Worm (Caenorhabditis elegans) whole organism, L2 larva: Measurements from ENCODE around the gene chil-18.

Experiments
- C34F6.9 ChIP-seq: fragments of 150-350 bp; optimal IDR thresholded peaks from 2 replicates; lab custom pipeline; 2014; ENCODE audit warnings: missing biosample characterization, missing genetic modification characterization
- F13H6.1 ChIP-seq: sonication (generic microtip); optimal IDR thresholded peaks from 2 replicates; lab custom pipeline; 2016; ENCODE audit warnings: missing genetic modification characterization, missing compliant biosample characterization
- ZK546.5 ChIP-seq: sonication (generic microtip); optimal IDR thresholded peaks from 2 replicates; lab custom pipeline; 2017; ENCODE audit warnings: missing biosample characterization, missing genetic modification characterization
- alr-1 ChIP-seq: fragments of 150-350 bp; optimal IDR thresholded peaks from 2 replicates; lab custom pipeline; 2014; ENCODE audit warnings: missing biosample characterization, missing genetic modification characterization
- blmp-1 ChIP-seq: sonication (generic microtip); optimal IDR thresholded peaks from 2 replicates; lab custom pipeline; 2017; ENCODE audit warnings: missing genetic modification characterization, mild to moderate bottlenecking, missing compliant biosample characterization, antibody characterized with exemption, moderate library complexity; ENCODE audit not compliant: insufficient read depth
- ceh-16 ChIP-seq: fragments of 150-350 bp; optimal IDR thresholded peaks from 2 replicates; lab custom pipeline; 2014; ENCODE audit warnings: missing biosample characterization, missing genetic modification characterization
- ceh-82 ChIP-seq: fragments of 150-350 bp; optimal IDR thresholded peaks from 2 replicates; lab custom pipeline; 2014; ENCODE audit warnings: missing biosample characterization, missing genetic modification characterization
- crh-2 ChIP-seq: sonication (generic microtip); optimal IDR thresholded peaks from 2 replicates; lab custom pipeline; 2017; ENCODE audit warnings: missing biosample characterization, missing genetic modification characterization
- egl-27 ChIP-seq: sonication (generic microtip); optimal IDR thresholded peaks from 3 replicates; lab custom pipeline; 2017; ENCODE audit warnings: missing biosample characterization, missing genetic modification reagents, missing genetic modification characterization
- elt-1 ChIP-seq: fragments of 150-350 bp; optimal IDR thresholded peaks from 2 replicates; lab custom pipeline; 2014; ENCODE audit warnings: missing biosample characterization, missing genetic modification characterization
- gmeb-1 ChIP-seq: fragments of 150-350 bp; optimal IDR thresholded peaks from 2 replicates; lab custom pipeline; 2014; ENCODE audit warnings: missing biosample characterization, missing genetic modification characterization
- lin-11 ChIP-seq: fragments of 150-350 bp; sonication (generic microtip); optimal IDR thresholded peaks from 2 replicates; lab custom pipeline; 2014; ENCODE audit warnings: missing biosample characterization, missing genetic modification characterization, inconsistent platforms, mixed read lengths
- lin-13 ChIP-seq: fragments of 150-350 bp; optimal IDR thresholded peaks from 2 replicates; lab custom pipeline; 2014; ENCODE audit warnings: missing biosample characterization, missing genetic modification reagents, missing genetic modification characterization
- lsy-2 ChIP-seq, 2 experiments: fragments of 150-350 bp in 1 of 2; sonication (generic microtip) in 1 of 2; optimal IDR thresholded peaks; 2 replicates each; lab custom pipeline; 2014 to 2017; ENCODE audit warnings: missing biosample characterization in 2 of 2, missing genetic modification characterization in 2 of 2
- mbf-1 ChIP-seq: sonication (generic microtip); optimal IDR thresholded peaks from 2 replicates; lab custom pipeline; 2017; ENCODE audit warnings: missing biosample characterization, missing genetic modification characterization
- nhr-10 ChIP-seq: sonication (generic microtip); optimal IDR thresholded peaks from 2 replicates; lab custom pipeline; 2017; ENCODE audit warnings: missing biosample characterization, missing genetic modification characterization
- nhr-11 ChIP-seq: fragments of 150-350 bp; optimal IDR thresholded peaks from 2 replicates; lab custom pipeline; 2014; ENCODE audit warnings: missing biosample characterization, missing genetic modification characterization
- nhr-12 ChIP-seq: fragments of 150-350 bp; optimal IDR thresholded peaks from 2 replicates; lab custom pipeline; 2014; ENCODE audit warnings: missing biosample characterization, missing genetic modification characterization
- nhr-21 ChIP-seq: fragments of 150-350 bp; optimal IDR thresholded peaks from 2 replicates; lab custom pipeline; 2014; ENCODE audit warnings: missing biosample characterization, missing genetic modification characterization
- nhr-23 ChIP-seq: fragments of 150-350 bp; optimal IDR thresholded peaks from 2 replicates; lab custom pipeline; 2014; ENCODE audit warnings: missing biosample characterization, missing genetic modification reagents, missing genetic modification characterization
- nhr-25 ChIP-seq: fragments of 150-350 bp; sonication (generic microtip); optimal IDR thresholded peaks from 3 replicates; lab custom pipeline; 2014; ENCODE audit warnings: missing biosample characterization, missing genetic modification characterization
- nhr-6 ChIP-seq: fragments of 150-350 bp; optimal IDR thresholded peaks from 2 replicates; lab custom pipeline; 2014; ENCODE audit warnings: missing biosample characterization, missing genetic modification characterization
- nhr-77 ChIP-seq: fragments of 150-350 bp; optimal IDR thresholded peaks from 2 replicates; lab custom pipeline; 2014; ENCODE audit warnings: missing biosample characterization, missing genetic modification characterization
- peb-1 ChIP-seq: fragments of 150-350 bp; optimal IDR thresholded peaks from 2 replicates; lab custom pipeline; 2014; ENCODE audit warnings: missing biosample characterization, missing genetic modification characterization
- sem-4 ChIP-seq: fragments of 150-350 bp; optimal IDR thresholded peaks from 2 replicates; lab custom pipeline; 2014; ENCODE audit warnings: missing biosample characterization, missing genetic modification reagents, missing genetic modification characterization
- skn-1 ChIP-seq: sonication (generic microtip); optimal IDR thresholded peaks from 2 replicates; lab custom pipeline; 2017; ENCODE audit warnings: missing biosample characterization, missing genetic modification characterization
- sma-3 ChIP-seq: sonication (generic microtip); optimal IDR thresholded peaks from 2 replicates; lab custom pipeline; 2016; ENCODE audit warnings: missing genetic modification reagents, missing genetic modification characterization, missing compliant biosample characterization
- unc-55 ChIP-seq: fragments of 150-350 bp; sonication (generic microtip); optimal IDR thresholded peaks from 3 replicates; lab custom pipeline; 2014; ENCODE audit warnings: missing biosample characterization, missing genetic modification reagents, missing genetic modification characterization
- ztf-11 ChIP-seq: sonication (generic microtip); optimal IDR thresholded peaks from 2 replicates; lab custom pipeline; 2017; ENCODE audit warnings: missing biosample characterization, missing genetic modification characterization
- ztf-4 ChIP-seq: fragments of 150-350 bp; optimal IDR thresholded peaks from 2 replicates; lab custom pipeline; 2014; ENCODE audit warnings: missing biosample characterization, missing genetic modification characterization

chil-18 gene

DNA sequence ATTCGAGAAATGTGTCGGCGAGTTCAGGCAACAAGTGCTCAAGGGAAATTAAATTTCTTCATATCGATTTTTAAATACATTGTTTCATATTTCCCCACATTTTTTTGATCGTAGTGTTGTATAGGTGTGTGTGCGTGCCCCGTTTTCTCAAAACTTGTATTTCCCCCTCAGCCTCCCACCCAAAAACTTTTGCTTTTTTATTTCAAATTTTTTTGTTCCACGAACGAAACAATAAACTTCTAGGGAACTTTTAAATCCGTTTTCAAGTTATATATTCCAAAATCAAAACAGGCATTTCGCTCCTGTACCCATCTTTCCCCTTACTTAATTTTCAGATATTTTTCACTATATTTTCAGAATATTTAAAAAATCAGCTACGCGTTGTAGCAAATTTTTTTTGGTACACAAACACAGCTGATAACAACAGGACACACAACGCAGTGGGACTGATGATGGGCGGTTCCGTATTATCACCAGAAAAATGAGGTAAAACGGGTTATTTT lies 29.9 kb upstream of the chil-18 start, which contains the start of the genes M176.4 and M176.16:
M176.4 (plus strand) TSS at position 301 of the 503 bp plus-strand sequence.
M176.16 (plus strand) TSS at position 453 of the 503 bp plus-strand sequence.
- no peak for TF ChIP-seq unc-55 (GFP tag; lab: Kevin White, UChicago)
- no peak for TF ChIP-seq mbf-1 (tag; lab: Kevin White, UChicago)
- TF ChIP-seq blmp-1, result no peak
- TF ChIP-seq lsy-2 (tag; optimal IDR thresholded peaks at IDR 0.05; lab: Kevin White, UChicago), result no peak
- no peak for TF ChIP-seq lin-13 (GFP tag; lab: Kevin White, UChicago)
- TF ChIP-seq egl-27, result no peak
- TF ChIP-seq sem-4, result no peak
- TF ChIP-seq nhr-10 (tag; lab: Kevin White, UChicago), result no peak

DNA sequence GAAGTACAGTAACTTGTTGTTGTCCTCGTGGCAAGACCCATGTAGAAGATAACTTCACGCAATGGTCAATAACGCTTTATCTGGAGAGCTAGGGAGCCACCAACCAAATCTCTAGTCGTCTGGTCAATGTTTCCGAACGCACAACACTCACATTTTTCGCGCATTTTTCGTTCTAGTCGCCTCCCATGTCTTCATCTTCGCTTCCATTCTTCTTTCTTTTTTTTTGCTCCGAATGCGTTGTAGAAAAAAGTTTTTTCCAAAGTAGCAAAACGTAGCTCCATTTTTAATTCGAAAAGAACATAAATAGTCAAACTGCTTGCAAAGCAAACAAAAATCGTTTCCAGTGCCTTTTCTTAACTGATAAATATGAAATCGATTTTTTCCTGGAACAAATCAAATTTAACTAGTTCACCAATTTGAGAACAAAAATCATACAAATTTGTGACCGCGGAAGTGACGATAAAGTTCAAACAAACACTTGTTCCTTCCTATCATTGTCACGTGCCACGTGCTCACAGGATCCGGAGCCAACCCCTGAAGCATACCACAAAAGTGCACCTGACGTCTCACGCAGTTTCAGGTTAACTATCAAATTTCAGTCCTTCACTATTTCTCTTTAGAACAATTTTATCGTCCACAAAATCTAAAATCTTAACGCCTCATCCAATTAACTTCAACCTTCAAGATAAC lies 29.1 kb upstream of the chil-18 start:
- no peak for TF ChIP-seq ZK546.5 (tag; lab: Kevin White, UChicago)
- no peak for TF ChIP-seq unc-55 (GFP tag; lab: Kevin White, UChicago)
- TF ChIP-seq lsy-2 (tag; optimal IDR thresholded peaks at IDR 0.05; lab: Kevin White, UChicago), result no peak
- no peak for TF ChIP-seq nhr-12 (tag; lab: Kevin White, UChicago)
- TF ChIP-seq F13H6.1 (tag; lab: Kevin White, UChicago), result no peak
- TF ChIP-seq nhr-21 (tag; lab: Kevin White, UChicago), result no peak
- no peak for TF ChIP-seq crh-2 (tag; lab: Kevin White, UChicago)
- no peak for TF ChIP-seq ceh-82 (tag; lab: Kevin White, UChicago)
- no peak for TF ChIP-seq lin-11 (tag; lab: Kevin White, UChicago)
- no peak for TF ChIP-seq blmp-1
- TF ChIP-seq nhr-23 (tag; lab: Kevin White, UChicago), result no peak
- no peak for TF ChIP-seq ceh-16 (tag; lab: Kevin White, UChicago)
- TF ChIP-seq nhr-25, result no peak
- TF ChIP-seq C34F6.9 (tag; lab: Kevin White, UChicago), result no peak
- no peak for TF ChIP-seq nhr-11

ce11 chrII:9421969-9422368 lies 26.1 kb upstream of the chil-18 start, which contains the start of gene M176.11:
M176.11 (plus strand) TSS chrII:9422269.
- TF ChIP-seq skn-1 (tag; lab: Kevin White, UChicago) (no peak), unc-55 (GFP tag; lab: Kevin White, UChicago) (no peak), nhr-21 (tag; lab: Kevin White, UChicago) (no peak), nhr-77 (tag; lab: Kevin White, UChicago) (no peak), alr-1 (tag; lab: Kevin White, UChicago) (no peak), gmeb-1 (tag; lab: Kevin White, UChicago) (no peak), lin-11 (tag; lab: Kevin White, UChicago) (no peak), lsy-2 (tag; optimal IDR thresholded peaks at IDR 0.05; lab: Kevin White, UChicago) (no peak), ztf-11 (tag; lab: Kevin White, UChicago) (no peak), nhr-10 (tag; lab: Kevin White, UChicago) (no peak), nhr-23 (tag; lab: Kevin White, UChicago) (no peak), nhr-25 (no peak), ceh-16 (tag; lab: Kevin White, UChicago) (no peak), peb-1 (no peak)
- TF ChIP-seq, all 48 proteins: peak for 0

DNA sequence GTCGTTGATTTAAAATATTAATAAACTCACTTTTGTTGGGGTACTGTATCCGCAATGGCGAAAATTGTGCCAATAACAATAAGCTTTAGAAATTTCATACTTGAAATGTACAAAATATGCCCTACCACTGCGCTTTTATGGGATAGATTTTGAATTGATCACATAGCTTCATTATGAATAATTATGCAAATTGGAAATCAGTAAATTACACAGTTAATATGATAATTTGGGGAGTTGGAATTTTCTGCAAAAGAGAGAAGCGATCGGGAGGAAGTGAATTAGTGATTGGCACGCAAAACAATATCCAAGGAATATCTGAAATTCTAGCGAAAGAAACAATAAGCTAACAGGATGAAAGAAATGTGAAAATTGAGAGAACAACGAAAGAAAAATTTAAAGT lies 22.0 kb upstream of the chil-18 start, which contains the start of gene M176.10:
M176.10 (minus strand) TSS at position 101 of the 400 bp plus-strand sequence.
- TF ChIP-seq ztf-4 (no peak), nhr-6 (tag; lab: Kevin White, UChicago) (no peak), ceh-16 (tag; lab: Kevin White, UChicago) (no peak), crh-2 (tag; lab: Kevin White, UChicago) (no peak), mbf-1 (tag; lab: Kevin White, UChicago) (no peak), sma-3 (no peak)

DNA sequence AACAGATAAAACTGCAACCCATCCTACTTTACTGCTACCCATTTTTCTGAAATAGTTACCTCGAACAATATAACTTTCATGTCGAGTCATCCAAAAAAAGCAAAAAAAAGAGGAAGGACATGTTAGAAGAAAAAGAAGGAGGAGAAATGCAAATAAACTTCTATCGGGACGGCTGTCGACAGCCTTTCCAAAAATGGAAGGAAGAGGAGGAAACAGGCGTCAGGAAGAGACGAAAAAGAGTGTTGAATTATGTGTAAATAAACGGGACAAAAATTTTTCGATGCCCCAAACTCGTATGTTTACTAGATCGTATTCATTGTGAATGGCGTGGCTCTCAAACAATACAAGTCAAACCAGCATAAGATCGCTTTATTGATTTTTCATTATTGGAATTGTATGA lies 20.4 kb upstream of the chil-18 start, which contains the start of gene M176.5:
M176.5 (minus strand) TSS at position 101 of the 400 bp plus-strand sequence.
- no peak for TF ChIP-seq nhr-23 (tag; lab: Kevin White, UChicago)
- no peak for TF ChIP-seq elt-1 (tag; lab: Kevin White, UChicago)
- no peak for TF ChIP-seq blmp-1
- TF ChIP-seq F13H6.1 (tag; lab: Kevin White, UChicago), result peak; percentile 15
- no peak for TF ChIP-seq nhr-12 (tag; lab: Kevin White, UChicago)
- TF ChIP-seq ztf-4, result no peak
